Fruit fly (Drosophila melanogaster) S2 (cell line): ENCODE results near the gene CG10348.
A peak's percentile ranks its signal among the peaks of the same experiment; 100 is the strongest.

ENCODE experiments used
- CG8478 ChIP-seq: fragments of >200 bp; optimal IDR thresholded peaks from 2 replicates; lab custom pipeline; 2018
- CTCF ChIP-seq, 2 experiments: fragments of >200 bp; optimal IDR thresholded peaks; 2 replicates each; lab custom pipeline; 2018

CG10348 gene

dm6 chr2L:18671146-18671545, 61.2 kb downstream of the CG10348 start, which contains the start of gene CG43338:
Gene CG43338, minus strand, starts transcription at chr2L:18671246.
- no peak for TF ChIP-seq CTCF (optimal IDR thresholded peaks at IDR 0.05; lab: Kevin White, UChicago)
- no peak for TF ChIP-seq CG8478 (lab: Kevin White, UChicago)

dm6 chr2L:18665952-18666606, 66.2 kb downstream of the CG10348 start:
- TF ChIP-seq CG8478 (lab: Kevin White, UChicago) (no peak), CTCF (optimal IDR thresholded peaks at IDR 0.05; lab: Kevin White, UChicago) (peak; percentile 93 to 97)

DNA sequence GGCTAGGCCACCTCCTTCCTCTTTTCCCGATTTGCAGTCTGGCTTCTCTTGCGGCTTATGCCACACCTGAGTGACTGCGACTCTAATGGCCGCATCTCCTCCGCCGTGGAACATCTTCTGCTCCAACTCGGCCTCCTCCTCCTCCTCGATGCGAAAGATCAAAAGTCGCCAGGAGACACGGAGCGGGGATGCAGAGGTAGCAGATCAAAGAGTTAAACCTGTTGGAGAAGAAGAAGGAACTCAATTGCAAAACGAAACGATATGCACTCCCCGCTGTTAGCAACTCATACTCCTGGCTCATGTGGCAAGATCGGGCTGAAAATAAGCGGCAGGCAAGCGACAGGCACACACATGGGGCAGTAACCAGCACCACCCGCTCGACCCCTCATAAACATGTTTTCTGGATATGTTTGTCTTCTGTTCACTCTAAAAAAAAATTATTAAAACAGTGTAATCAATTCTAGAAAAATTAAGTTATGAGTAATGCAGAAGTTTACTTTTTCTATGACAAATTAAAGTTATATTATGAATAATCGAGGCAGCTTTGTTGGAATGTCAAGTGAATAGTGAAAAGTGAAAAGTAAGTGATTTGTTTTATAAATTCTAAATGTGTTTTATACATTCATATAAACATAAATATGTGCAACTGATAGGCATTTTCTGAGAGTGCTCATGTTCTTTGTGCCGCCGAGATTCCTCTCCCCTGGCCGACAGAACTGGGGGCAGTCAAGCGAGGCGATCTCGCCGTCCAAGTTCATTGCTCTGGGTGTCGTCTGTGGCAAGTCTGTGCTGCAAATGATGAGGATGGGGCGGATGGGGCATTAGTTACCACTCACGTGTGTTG, 67.4 kb downstream of the CG10348 start:
- TF ChIP-seq CTCF (optimal IDR thresholded peaks at IDR 0.05; lab: Kevin White, UChicago) (no peak), CG8478 (lab: Kevin White, UChicago) (no peak)
